Worm (Caenorhabditis elegans): ENCODE measurements around the gene rep-1.

rep-1 gene

DNA sequence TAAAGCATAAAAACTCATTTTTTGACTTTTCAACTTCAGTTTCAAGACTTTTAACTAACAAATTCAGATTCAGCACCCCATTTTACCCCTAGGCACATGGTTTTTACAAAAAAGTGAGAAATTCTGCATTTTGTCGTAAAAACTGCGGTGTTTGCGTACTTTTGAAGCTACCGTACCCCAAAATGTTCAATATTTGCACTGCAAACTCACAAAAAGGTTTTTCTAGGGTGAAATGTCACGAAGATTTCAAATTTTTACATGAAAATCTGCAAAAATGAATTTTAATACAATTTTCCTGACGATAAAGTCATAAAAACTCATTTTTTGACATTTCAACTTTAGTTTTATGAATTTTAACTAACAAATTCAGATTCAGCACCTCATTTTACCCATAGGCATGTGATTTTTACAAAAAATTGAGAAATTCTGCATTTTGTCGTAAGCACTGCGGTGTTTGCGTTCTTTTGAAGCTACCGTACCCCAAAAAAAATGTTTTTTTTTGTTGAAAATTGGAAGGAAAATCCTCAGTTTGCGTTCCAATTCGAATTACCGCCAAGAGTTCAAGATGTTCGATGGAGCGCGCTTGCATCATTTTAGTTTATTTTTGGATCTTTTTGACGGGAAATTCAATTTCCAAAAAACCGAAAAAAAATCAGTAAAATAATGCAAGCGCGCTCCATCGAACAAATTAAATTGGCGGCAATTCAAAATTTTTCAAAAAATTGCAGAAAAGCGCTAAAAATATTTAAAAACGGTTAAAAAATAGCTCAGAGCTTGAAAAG, 46.3 kb downstream of the rep-1 start (continued):
- TF ChIP-seq B0261.1 (tag; optimal IDR thresholded peaks at IDR 0.05) (peak; percentile 29), let-607 (tag; optimal IDR thresholded peaks at IDR 0.05) (peak in 1 of 2 experiments; percentile 47), ets-4 (GFP tag; optimal IDR thresholded peaks at IDR 0.05) (no peak), repo-1 (tag; optimal IDR thresholded peaks at IDR 0.05) (peak; percentile 93), lsy-27 (tag; optimal IDR thresholded peaks at IDR 0.05; ENCODE audit: borderline replicate concordance, insufficient read depth) (no peak), Y67H2A.10 (GFP tag; conservative IDR thresholded peaks at IDR 0.05) (no peak), lsl-1 (GFP tag; optimal IDR thresholded peaks at IDR 0.05) (peak; percentile 55), chd-7 (tag; optimal IDR thresholded peaks at IDR 0.05) (peak; percentile 89), ztf-28 (GFP tag; IDR thresholded peaks at IDR 0.05) (no peak), snpc-4 (GFP tag; optimal IDR thresholded peaks at IDR 0.05) (no peak), snpc-4 (tag; optimal IDR thresholded peaks at IDR 0.05) (peak in 1 of 4 experiments; percentile 59)

ce11 chrIII:1618312-1618711, 48.2 kb downstream of the rep-1 start:
- TF ChIP-seq F57A8.1 (GFP tag; optimal IDR thresholded peaks at IDR 0.05) (no peak), ceh-91 (GFP tag; IDR thresholded peaks at IDR 0.05) (no peak), F39B2.1 (GFP tag; IDR thresholded peaks at IDR 0.05) (no peak), gei-17 (GFP tag; optimal IDR thresholded peaks at IDR 0.05) (no peak), nfyb-1 (GFP tag; IDR thresholded peaks at IDR 0.05) (no peak; the same call in 1 of the 2 replicates), mxl-1 (tag; optimal IDR thresholded peaks at IDR 0.05) (no peak), sdz-38 (tag; optimal IDR thresholded peaks at IDR 0.05) (no peak), lir-1 (GFP tag; conservative IDR thresholded peaks at IDR 0.05) (no peak), hmg-20 (GFP tag; IDR thresholded peaks at IDR 0.05) (no peak)

DNA sequence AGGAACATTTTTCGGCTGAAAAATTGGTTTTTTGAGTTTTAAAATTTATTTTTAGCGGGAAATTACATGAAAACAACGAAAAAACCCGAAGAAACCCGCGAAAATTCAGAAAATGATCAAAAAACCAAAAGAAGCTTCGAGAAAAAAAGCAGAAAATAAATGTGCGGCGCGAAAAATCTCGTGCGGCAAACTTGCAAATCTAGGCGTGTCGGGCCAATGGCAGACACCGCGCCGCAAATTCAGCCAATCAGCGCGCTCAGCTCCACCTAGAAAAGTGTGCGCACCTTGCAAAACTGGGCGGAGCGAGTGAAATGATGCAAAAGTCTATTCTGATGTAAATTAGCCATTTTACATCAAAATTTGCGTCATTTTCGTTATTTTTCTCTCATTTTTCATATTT, 48.8 kb downstream of the rep-1 start, which contains the start of gene Y22D7AL.10:
Gene Y22D7AL.10, minus strand, starts transcription at position 15 of the 400 bp plus-strand sequence.
- peak; percentile 94 for TF ChIP-seq B0035.1 (tag; optimal IDR thresholded peaks at IDR 0.05)
- peak; percentile 77 for TF ChIP-seq ztf-18 (tag; optimal IDR thresholded peaks at IDR 0.05)
- TF ChIP-seq K12H6.12 (tag; optimal IDR thresholded peaks at IDR 0.05) = peak; percentile 97
- peak; percentile 99 for TF ChIP-seq dox-1 (GFP tag; IDR thresholded peaks at IDR 0.05)
- TF ChIP-seq F57C9.4 (tag; optimal IDR thresholded peaks at IDR 0.05) = peak; percentile 93
- peak; percentile 96 for TF ChIP-seq snpc-3.4 (tag; optimal IDR thresholded peaks at IDR 0.05)
- TF ChIP-seq Y67H2A.10 (GFP tag; conservative IDR thresholded peaks at IDR 0.05) = peak; percentile 94
- TF ChIP-seq mxl-1 (tag; optimal IDR thresholded peaks at IDR 0.05) = no peak
- peak; percentile 98 for TF ChIP-seq ceh-27 (GFP tag; optimal IDR thresholded peaks at IDR 0.05)
- 0 out of 2 replicates have a peak, but pooled peaks have one; percentile 73 for TF ChIP-seq ztf-25 (GFP tag; IDR thresholded peaks at IDR 0.05)
- TF ChIP-seq F52B5.7 (tag; optimal IDR thresholded peaks at IDR 0.05) = peak; percentile 94
- peak; percentile 97 for TF ChIP-seq K11D2.4 (GFP tag; IDR thresholded peaks at IDR 0.05)
- TF ChIP-seq fkh-3 (tag; optimal IDR thresholded peaks at IDR 0.05) = peak; percentile 69
- TF ChIP-seq unc-130 (GFP tag; optimal IDR thresholded peaks at IDR 0.05) = peak; percentile 98
- peak; percentile 91 for TF ChIP-seq hmg-20 (GFP tag; IDR thresholded peaks at IDR 0.05)
- peak; percentile 94 for TF ChIP-seq efl-1 (GFP tag; optimal IDR thresholded peaks at IDR 0.05)
- TF ChIP-seq F39B2.1 (GFP tag; IDR thresholded peaks at IDR 0.05) = peak; percentile 91
- TF ChIP-seq dpl-1 (GFP tag; optimal IDR thresholded peaks at IDR 0.05) = peak; percentile 92
- TF ChIP-seq mel-28 (tag; optimal IDR thresholded peaks at IDR 0.05; ENCODE audit: borderline replicate concordance) = peak; percentile 87
- TF ChIP-seq lsl-1 (GFP tag; optimal IDR thresholded peaks at IDR 0.05) = peak; percentile 92
- peak; percentile 99 for TF ChIP-seq hsf-1 (GFP tag; IDR thresholded peaks at IDR 0.05)
- peak; percentile 83 for TF ChIP-seq ztf-3 (GFP tag; optimal IDR thresholded peaks at IDR 0.05)
- peak; percentile 90 for TF ChIP-seq snpc-1.3 (tag; optimal IDR thresholded peaks at IDR 0.05; ENCODE audit: insufficient read depth)
- TF ChIP-seq lag-1 (GFP tag; IDR thresholded peaks at IDR 0.05) = 0 out of 2 replicates have a peak, but pooled peaks have one; percentile 56
- no peak for TF ChIP-seq nfya-1 (tag; optimal IDR thresholded peaks at IDR 0.05; ENCODE audit: borderline replicate concordance, insufficient read depth)
- TF ChIP-seq C06A6.2 (GFP tag; conservative IDR thresholded peaks at IDR 0.05) = peak; percentile 100
- TF ChIP-seq madf-10 (tag; optimal IDR thresholded peaks at IDR 0.05) = peak; percentile 92
- peak; percentile 95 for TF ChIP-seq ceh-79 (tag; optimal IDR thresholded peaks at IDR 0.05)

Measured in whole organism, young adult.